Fruit fly (Drosophila melanogaster): Measurements from ENCODE around the gene CG31191.

The CG31191 gene

dm6 chr3R:20947991-20948407 is 2.7 kb upstream of the CG31191 start:
- TF ChIP-seq ovo (GFP tag; optimal IDR thresholded peaks at IDR 0.05) (no peak), tj (GFP tag; optimal IDR thresholded peaks at IDR 0.05) (no peak), CG7045 (GFP tag; optimal IDR thresholded peaks at IDR 0.05) (no peak), Hr96 (GFP tag; optimal IDR thresholded peaks at IDR 0.05) (peak; percentile 21), CG1620 (GFP tag; optimal IDR thresholded peaks at IDR 0.05) (peak; percentile 43), bab1 (GFP tag; optimal IDR thresholded peaks at IDR 0.05) (peak; percentile 4), cnc (optimal IDR thresholded peaks at IDR 0.05) (no peak), Crg-1 (GFP tag; optimal IDR thresholded peaks at IDR 0.05) (peak; percentile 56), toe (GFP tag; optimal IDR thresholded peaks at IDR 0.05) (peak; percentile 13), CG14711 (tag; optimal IDR thresholded peaks at IDR 0.05) (peak; percentile 34), CG33017 (tag; optimal IDR thresholded peaks at IDR 0.05) (no peak), CG7101 (tag; optimal IDR thresholded peaks at IDR 0.05) (peak; percentile 51), CG5204 (GFP tag; optimal IDR thresholded peaks at IDR 0.05) (no peak), Mnt (GFP tag; optimal IDR thresholded peaks at IDR 0.05) (no peak), CG11617 (GFP tag; optimal IDR thresholded peaks at IDR 0.05) (no peak), Clk (GFP tag; optimal IDR thresholded peaks at IDR 0.05) (no peak), pad (GFP tag; optimal IDR thresholded peaks at IDR 0.05) (peak; percentile 28), CG12768 (GFP tag; optimal IDR thresholded peaks at IDR 0.05) (no peak), kay (GFP tag; ENCODE audit: borderline replicate concordance) (no peak), cic (GFP tag; optimal IDR thresholded peaks at IDR 0.05) (no peak)

DNA sequence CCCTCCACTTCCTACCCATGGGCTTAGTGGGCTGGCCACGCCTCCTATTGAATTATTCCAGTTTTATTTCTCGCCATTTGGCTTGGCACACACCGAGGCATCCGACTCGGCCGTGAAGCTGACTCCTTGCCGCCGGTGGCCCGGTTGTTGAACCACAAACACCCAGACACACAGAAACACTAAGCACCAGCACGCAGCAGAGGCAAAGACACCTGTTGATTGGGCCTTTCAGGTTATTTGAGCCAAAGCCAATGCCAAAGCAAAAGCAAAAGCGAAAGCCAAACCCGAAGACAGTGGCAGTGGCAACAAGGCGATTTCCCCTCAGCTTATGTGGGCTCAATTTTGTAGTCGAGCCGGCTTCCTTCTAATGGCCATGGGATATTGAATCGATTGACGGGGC is 1.4 kb upstream of the CG31191 start:
- TF ChIP-seq cnc (optimal IDR thresholded peaks at IDR 0.05), result no peak

- TF ChIP-seq cnc (optimal IDR thresholded peaks at IDR 0.05), result no peak
- peak; percentile 55 for TF ChIP-seq tj (GFP tag; optimal IDR thresholded peaks at IDR 0.05)
- TF ChIP-seq CG7045 (GFP tag; optimal IDR thresholded peaks at IDR 0.05), result no peak
- peak; percentile 17 for TF ChIP-seq kay (GFP tag; ENCODE audit: borderline replicate concordance)
Measured at dm6 chr3R:20915828-20916227, 29.5 kb downstream of the CG31191 start.

DNA sequence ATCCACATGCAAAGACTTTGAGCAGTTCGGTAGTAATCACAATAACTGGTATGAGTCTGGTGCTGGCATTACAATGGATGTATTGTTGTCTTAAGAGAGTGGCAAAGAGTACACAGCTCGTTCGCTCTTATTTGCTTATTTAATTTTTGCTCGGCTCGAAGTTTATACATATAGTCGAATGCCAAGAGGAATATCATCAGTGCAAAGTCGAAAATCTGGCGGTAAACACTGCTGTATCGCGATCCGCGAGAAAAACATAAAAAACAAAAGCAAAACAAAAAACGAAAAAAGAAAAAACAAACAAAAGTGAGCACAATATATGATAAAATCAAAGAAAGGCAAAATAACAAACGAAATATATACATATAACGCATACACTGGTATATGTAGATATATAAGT is 31.2 kb downstream of the CG31191 start, which contains the start of gene hdly:
Gene hdly, plus strand, starts transcription at position 194 of the 400 bp plus-strand sequence.
- no peak for TF ChIP-seq bab1 (GFP tag; optimal IDR thresholded peaks at IDR 0.05)
- peak; percentile 95 for TF ChIP-seq toe (GFP tag; optimal IDR thresholded peaks at IDR 0.05)
- TF ChIP-seq CG7045 (GFP tag; optimal IDR thresholded peaks at IDR 0.05), result peak; percentile 83
- no peak for TF ChIP-seq cnc (optimal IDR thresholded peaks at IDR 0.05)
- peak; percentile 91 for TF ChIP-seq CG11617 (GFP tag; optimal IDR thresholded peaks at IDR 0.05)
- peak; percentile 31 for TF ChIP-seq Crg-1 (GFP tag; optimal IDR thresholded peaks at IDR 0.05)
- TF ChIP-seq CG33017 (tag; optimal IDR thresholded peaks at IDR 0.05), result peak; percentile 75
- TF ChIP-seq pad (GFP tag; optimal IDR thresholded peaks at IDR 0.05), result peak; percentile 25
- peak; percentile 45 for TF ChIP-seq Mnt (GFP tag; optimal IDR thresholded peaks at IDR 0.05)
- TF ChIP-seq CG14711 (tag; optimal IDR thresholded peaks at IDR 0.05), result peak; percentile 34
- TF ChIP-seq CG1620 (GFP tag; optimal IDR thresholded peaks at IDR 0.05), result peak; percentile 66
- peak; percentile 84 for TF ChIP-seq CG5204 (GFP tag; optimal IDR thresholded peaks at IDR 0.05)
- TF ChIP-seq tj (GFP tag; optimal IDR thresholded peaks at IDR 0.05), result peak; percentile 82
- peak; percentile 91 for TF ChIP-seq CG12768 (GFP tag; optimal IDR thresholded peaks at IDR 0.05)
- peak; percentile 58 for TF ChIP-seq cic (GFP tag; optimal IDR thresholded peaks at IDR 0.05)
- peak; percentile 25 for TF ChIP-seq Clk (GFP tag; optimal IDR thresholded peaks at IDR 0.05)
- TF ChIP-seq Hr96 (GFP tag; optimal IDR thresholded peaks at IDR 0.05), result peak; percentile 94
- TF ChIP-seq CG7101 (tag; optimal IDR thresholded peaks at IDR 0.05), result peak; percentile 53
- TF ChIP-seq ovo (GFP tag; optimal IDR thresholded peaks at IDR 0.05), result peak; percentile 53
- TF ChIP-seq kay (GFP tag; ENCODE audit: borderline replicate concordance), result peak; percentile 99

DNA sequence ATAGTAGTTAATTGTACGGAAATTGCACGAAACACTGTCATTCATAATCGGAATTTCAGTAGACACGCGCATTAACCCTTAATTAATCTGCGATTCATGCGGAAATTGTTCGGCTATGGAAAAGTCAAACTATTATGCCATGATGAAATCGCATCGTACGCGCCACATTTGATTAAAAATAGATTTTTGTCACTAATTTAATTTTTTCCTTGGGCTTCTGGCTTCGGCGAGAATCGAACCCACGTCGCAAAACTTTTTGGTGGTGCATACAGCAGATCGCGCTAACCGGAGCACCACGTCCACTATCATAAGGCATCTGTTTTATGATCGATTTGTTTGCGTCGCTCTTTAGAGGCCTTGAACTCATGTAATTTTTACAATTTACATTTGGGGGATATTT is 32.6 kb downstream of the CG31191 start:
- TF ChIP-seq bab1 (GFP tag; optimal IDR thresholded peaks at IDR 0.05), result no peak
- peak; percentile 55 for TF ChIP-seq cic (GFP tag; optimal IDR thresholded peaks at IDR 0.05)
- TF ChIP-seq CG11617 (GFP tag; optimal IDR thresholded peaks at IDR 0.05), result no peak
- no peak for TF ChIP-seq ovo (GFP tag; optimal IDR thresholded peaks at IDR 0.05)
- no peak for TF ChIP-seq CG7045 (GFP tag; optimal IDR thresholded peaks at IDR 0.05)
- TF ChIP-seq Hr96 (GFP tag; optimal IDR thresholded peaks at IDR 0.05), result no peak
- TF ChIP-seq pad (GFP tag; optimal IDR thresholded peaks at IDR 0.05), result no peak
- no peak for TF ChIP-seq tj (GFP tag; optimal IDR thresholded peaks at IDR 0.05)
- TF ChIP-seq kay (GFP tag; ENCODE audit: borderline replicate concordance), result peak; percentile 52
- no peak for TF ChIP-seq CG12768 (GFP tag; optimal IDR thresholded peaks at IDR 0.05)

DNA sequence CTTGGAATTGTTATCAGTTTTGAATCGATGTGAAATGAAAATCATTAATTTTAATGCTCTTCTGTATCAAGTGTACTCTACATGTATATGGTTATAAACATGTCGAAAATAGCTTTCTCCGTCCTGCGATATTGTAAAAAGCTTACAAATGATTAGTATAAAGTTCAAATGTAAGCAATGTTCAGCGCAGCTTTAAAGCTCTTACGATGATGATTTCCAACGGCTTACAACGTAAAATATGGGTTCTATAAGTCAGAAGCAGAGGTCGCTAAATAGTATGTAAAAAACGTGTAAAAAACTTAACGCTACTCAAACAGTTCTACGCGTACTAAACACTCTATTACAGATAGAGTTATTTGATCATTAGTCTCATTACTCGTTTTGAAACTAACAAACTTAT is 36.7 kb downstream of the CG31191 start:
- peak; percentile 2 for TF ChIP-seq bab1 (GFP tag; optimal IDR thresholded peaks at IDR 0.05)
- no peak for TF ChIP-seq cnc (optimal IDR thresholded peaks at IDR 0.05)
- no peak for TF ChIP-seq CG1620 (GFP tag; optimal IDR thresholded peaks at IDR 0.05)

DNA sequence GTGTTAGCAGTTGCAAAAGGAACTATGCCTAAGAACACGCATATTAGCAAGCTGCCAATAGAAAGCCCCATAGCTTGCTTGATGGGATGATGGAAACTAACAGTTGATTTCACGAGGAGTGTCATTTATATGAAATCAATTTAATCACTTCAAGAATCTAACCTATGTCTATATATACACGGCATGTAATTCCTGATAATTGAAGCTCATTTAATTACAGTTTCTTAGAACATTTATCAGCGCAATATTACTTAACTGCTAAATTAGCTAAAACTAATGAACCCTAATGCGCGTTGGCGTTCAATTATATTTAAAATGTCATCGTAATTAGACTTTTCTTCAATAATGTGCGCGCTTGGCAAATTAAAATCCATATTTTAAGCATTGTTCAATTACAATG is 39.9 kb downstream of the CG31191 start, which contains the start of gene TotX:
Gene TotX, minus strand, starts transcription at position 101 of the 400 bp plus-strand sequence.
- TF ChIP-seq ovo (GFP tag; optimal IDR thresholded peaks at IDR 0.05), result no peak
- no peak for TF ChIP-seq CG33017 (tag; optimal IDR thresholded peaks at IDR 0.05)
- TF ChIP-seq Clk (GFP tag; optimal IDR thresholded peaks at IDR 0.05), result no peak
- no peak for TF ChIP-seq tj (GFP tag; optimal IDR thresholded peaks at IDR 0.05)
- no peak for TF ChIP-seq Hr96 (GFP tag; optimal IDR thresholded peaks at IDR 0.05)
- no peak for TF ChIP-seq CG7045 (GFP tag; optimal IDR thresholded peaks at IDR 0.05)
- TF ChIP-seq pad (GFP tag; optimal IDR thresholded peaks at IDR 0.05), result no peak
- no peak for TF ChIP-seq cic (GFP tag; optimal IDR thresholded peaks at IDR 0.05)
- TF ChIP-seq CG11617 (GFP tag; optimal IDR thresholded peaks at IDR 0.05), result no peak
- no peak for TF ChIP-seq Mnt (GFP tag; optimal IDR thresholded peaks at IDR 0.05)
- TF ChIP-seq kay (GFP tag; ENCODE audit: borderline replicate concordance), result no peak
- no peak for TF ChIP-seq CG14711 (tag; optimal IDR thresholded peaks at IDR 0.05)
- TF ChIP-seq bab1 (GFP tag; optimal IDR thresholded peaks at IDR 0.05), result no peak
- no peak for TF ChIP-seq toe (GFP tag; optimal IDR thresholded peaks at IDR 0.05)
